Worm (Caenorhabditis elegans) whole organism, young adult: Measurements from ENCODE around the gene ceh-27.

Experiments
- B0019.2 ChIP-seq: fragments of 200-800 bp; sonication (Bioruptor generic); conservative IDR thresholded peaks from 2 replicates; pipeline ENCODE4 v1.3.6; 2022; ENCODE audit warnings: missing genetic modification reagents, missing genetic modification characterization, missing compliant biosample characterization
- B0336.3 ChIP-seq: fragments of 200-800 bp; sonication (Bioruptor generic); IDR thresholded peaks from 2 replicates; pipeline ENCODE4 v1.3.6; 2022; ENCODE audit warnings: missing genetic modification characterization, missing compliant biosample characterization
- C17E4.6 ChIP-seq: fragments of 200-800 bp; sonication (Bioruptor generic); IDR thresholded peaks from 2 replicates; pipeline ENCODE4 v1.3.6; 2022; ENCODE audit warnings: missing genetic modification reagents, missing genetic modification characterization, missing compliant biosample characterization
- F10E7.11 ChIP-seq: sonication (generic microtip); optimal IDR thresholded peaks from 2 replicates; lab custom pipeline; 2017; ENCODE audit warnings: mild to moderate bottlenecking, missing genetic modification characterization, moderate library complexity, missing compliant biosample characterization
- F33H1.4 ChIP-seq: fragments of 200-800 bp; sonication (Bioruptor generic); IDR thresholded peaks from 2 replicates; pipeline ENCODE4 v1.3.6; 2022; ENCODE audit warnings: missing genetic modification reagents, missing genetic modification characterization, missing compliant biosample characterization
- F37B4.10 ChIP-seq: fragments of 200-800 bp; sonication (Bioruptor generic); IDR thresholded peaks from 2 replicates; pipeline ENCODE4 v1.3.6; 2022; ENCODE audit warnings: missing genetic modification characterization, missing compliant biosample characterization
- F57A8.1 ChIP-seq: fragments of 200-800 bp; sonication (Bioruptor generic); optimal IDR thresholded peaks from 2 replicates; lab custom pipeline; 2018; ENCODE audit warnings: mild to moderate bottlenecking, missing genetic modification characterization, moderate library complexity, missing compliant biosample characterization
- K12H6.12 ChIP-seq: fragments of 200-800 bp; sonication (Bioruptor generic); optimal IDR thresholded peaks from 2 replicates; lab custom pipeline; 2018; ENCODE audit warnings: mild to moderate bottlenecking, missing genetic modification characterization, missing compliant biosample characterization
- T07F8.4 ChIP-seq: sonication (generic microtip); optimal IDR thresholded peaks from 2 replicates; lab custom pipeline; 2016; ENCODE audit warnings: mild to moderate bottlenecking, missing genetic modification characterization, moderate library complexity, missing compliant biosample characterization
- Y53G8AR.9 ChIP-seq: fragments of 200-800 bp; sonication (Bioruptor generic); conservative IDR thresholded peaks from 2 replicates; pipeline ENCODE4 v1.3.6; 2022; ENCODE audit warnings: missing genetic modification reagents, missing genetic modification characterization, missing compliant biosample characterization
- Y79H2A.3 ChIP-seq: fragments of 200-800 bp; sonication (Bioruptor generic); conservative IDR thresholded peaks from 2 replicates; pipeline ENCODE4 v1.3.6; 2022; ENCODE audit warnings: missing genetic modification reagents, missing genetic modification characterization, missing compliant biosample characterization
- attf-5 ChIP-seq: fragments of 200-800 bp; sonication (Bioruptor generic); optimal IDR thresholded peaks from 2 replicates; lab custom pipeline; 2018; ENCODE audit warnings: mild to moderate bottlenecking, missing genetic modification characterization, missing compliant biosample characterization
- bed-2 ChIP-seq: fragments of 200-800 bp; sonication (Bioruptor generic); IDR thresholded peaks from 2 replicates; pipeline ENCODE4 v1.3.6; 2022; ENCODE audit warnings: missing genetic modification reagents, missing genetic modification characterization, missing compliant biosample characterization
- cebp-1 ChIP-seq, 2 experiments: fragments of 200-800 bp in 1 of 2; sonication (Bioruptor generic) in 1 of 2; sonication (generic microtip) in 1 of 2; IDR thresholded peaks in 1 of 2; optimal IDR thresholded peaks in 1 of 2; 2 replicates each; pipeline versions ENCODE4 v1.3.6 to Lab custom; 2017 to 2022; ENCODE audit warnings: missing compliant biosample characterization in 2 of 2, missing genetic modification characterization in 2 of 2, mild to moderate bottlenecking in 1 of 2, missing genetic modification reagents in 1 of 2, moderate library complexity in 1 of 2
- cebp-2 ChIP-seq: fragments of 200-800 bp; sonication (Bioruptor generic); IDR thresholded peaks from 2 replicates; pipeline ENCODE4 v1.3.6; 2022; ENCODE audit warnings: missing genetic modification characterization, missing compliant biosample characterization
- ceh-100 ChIP-seq: fragments of 200-800 bp; sonication (Bioruptor generic); IDR thresholded peaks from 2 replicates; pipeline ENCODE4 v1.3.6; 2022; ENCODE audit warnings: missing genetic modification reagents, missing genetic modification characterization, missing compliant biosample characterization
- ceh-79 ChIP-seq: sonication (generic microtip); optimal IDR thresholded peaks from 2 replicates; lab custom pipeline; 2017; ENCODE audit warnings: mild to moderate bottlenecking, missing genetic modification characterization, missing compliant biosample characterization
- ceh-91 ChIP-seq: fragments of 200-800 bp; sonication (Bioruptor generic); IDR thresholded peaks from 2 replicates; pipeline ENCODE4 v1.3.6; 2022; ENCODE audit warnings: missing genetic modification reagents, missing genetic modification characterization, missing compliant biosample characterization
- chd-7 ChIP-seq: sonication (generic microtip); optimal IDR thresholded peaks from 2 replicates; lab custom pipeline; 2016; ENCODE audit warnings: mild to moderate bottlenecking, missing genetic modification characterization, moderate library complexity, missing compliant biosample characterization
- die-1 ChIP-seq: sonication (generic microtip); optimal IDR thresholded peaks from 2 replicates; lab custom pipeline; 2016; ENCODE audit warnings: missing genotype, mild to moderate bottlenecking, missing genetic modification characterization, missing compliant biosample characterization
- dox-1 ChIP-seq: fragments of 200-800 bp; sonication (Bioruptor generic); IDR thresholded peaks from 2 replicates; pipeline ENCODE4 v1.3.6; 2022; ENCODE audit warnings: missing genetic modification reagents, missing genetic modification characterization, missing compliant biosample characterization
- dpff-1 ChIP-seq: sonication (generic microtip); optimal IDR thresholded peaks from 2 replicates; lab custom pipeline; 2017; ENCODE audit warnings: mild to moderate bottlenecking, missing genetic modification characterization, missing compliant biosample characterization
- egl-18 ChIP-seq: fragments of 200-800 bp; sonication (Bioruptor generic); IDR thresholded peaks from 2 replicates; pipeline ENCODE4 v1.3.6; 2022; ENCODE audit warnings: missing genetic modification reagents, missing genetic modification characterization, missing compliant biosample characterization
- egrh-3 ChIP-seq: fragments of 200-800 bp; sonication (Bioruptor generic); IDR thresholded peaks from 2 replicates; pipeline ENCODE4 v1.3.6; 2022; ENCODE audit warnings: missing genetic modification reagents, missing genetic modification characterization, missing compliant biosample characterization
- fkh-3 ChIP-seq: sonication (generic microtip); optimal IDR thresholded peaks from 2 replicates; lab custom pipeline; 2016; ENCODE audit warnings: mild to moderate bottlenecking, missing genetic modification characterization, missing compliant biosample characterization
- him-1 ChIP-seq: sonication (generic microtip); optimal IDR thresholded peaks from 2 replicates; lab custom pipeline; 2016; ENCODE audit warnings: missing genotype, missing genetic modification reagents, missing genetic modification characterization, missing compliant biosample characterization
- hlh-12 ChIP-seq: sonication (generic microtip); optimal IDR thresholded peaks from 2 replicates; lab custom pipeline; 2016; ENCODE audit warnings: missing genetic modification characterization, missing compliant biosample characterization
- hmg-20 ChIP-seq: fragments of 200-800 bp; sonication (Bioruptor generic); IDR thresholded peaks from 2 replicates; pipeline ENCODE4 v1.3.6; 2022; ENCODE audit warnings: missing genetic modification reagents, missing genetic modification characterization, missing compliant biosample characterization
- let-607 ChIP-seq, 2 experiments: fragments of 200-800 bp in 1 of 2; sonication (Bioruptor generic) in 1 of 2; sonication (generic microtip) in 1 of 2; optimal IDR thresholded peaks; 2 replicates each; lab custom pipeline; 2016 to 2018; ENCODE audit warnings: mild to moderate bottlenecking in 2 of 2, missing compliant biosample characterization in 2 of 2, missing genetic modification characterization in 2 of 2, moderate library complexity in 2 of 2, missing genotype in 1 of 2
- lsy-27 ChIP-seq: sonication (generic microtip); optimal IDR thresholded peaks from 2 replicates; lab custom pipeline; 2017; ENCODE audit warnings: missing genetic modification characterization, mild to moderate bottlenecking, missing compliant biosample characterization, antibody characterized with exemption, missing genotype, borderline replicate concordance; ENCODE audit not compliant: insufficient read depth
- mxl-1 ChIP-seq: sonication (generic microtip); optimal IDR thresholded peaks from 2 replicates; lab custom pipeline; 2016; ENCODE audit warnings: missing genetic modification characterization, missing compliant biosample characterization
- nfyb-1 ChIP-seq: fragments of 200-800 bp; sonication (Bioruptor generic); IDR thresholded peaks from 2 replicates; pipeline ENCODE4 v1.3.6; 2022; ENCODE audit warnings: missing genetic modification reagents, missing genetic modification characterization, missing compliant biosample characterization
- nhr-80 ChIP-seq: sonication (generic microtip); optimal IDR thresholded peaks from 2 replicates; lab custom pipeline; 2016; ENCODE audit warnings: missing genetic modification characterization, missing compliant biosample characterization
- nhr-90 ChIP-seq: sonication (generic microtip); optimal IDR thresholded peaks from 2 replicates; lab custom pipeline; 2016; ENCODE audit warnings: missing genotype, mild to moderate bottlenecking, missing genetic modification characterization, missing compliant biosample characterization
- snpc-1.3 ChIP-seq: sonication (generic microtip); optimal IDR thresholded peaks from 2 replicates; lab custom pipeline; 2017; ENCODE audit warnings: missing genetic modification characterization, mild to moderate bottlenecking, missing compliant biosample characterization, antibody characterized with exemption, moderate library complexity, missing genotype, missing genetic modification reagents; ENCODE audit not compliant: insufficient read depth
- tlf-1 ChIP-seq: fragments of 200-800 bp; sonication (Bioruptor generic); optimal IDR thresholded peaks from 2 replicates; lab custom pipeline; 2018; ENCODE audit warnings: mild to moderate bottlenecking, missing genetic modification characterization, missing compliant biosample characterization
- xnd-1 ChIP-seq: sonication (generic microtip); optimal IDR thresholded peaks from 2 replicates; lab custom pipeline; 2016; ENCODE audit warnings: missing genotype, missing genetic modification reagents, missing genetic modification characterization, missing compliant biosample characterization
- zim-3 ChIP-seq: sonication (generic microtip); optimal IDR thresholded peaks from 2 replicates; lab custom pipeline; 2017; ENCODE audit warnings: mild to moderate bottlenecking, missing genetic modification characterization, moderate library complexity, missing compliant biosample characterization
- ztf-3 ChIP-seq: fragments of 200-800 bp; sonication (Bioruptor generic); optimal IDR thresholded peaks from 2 replicates; lab custom pipeline; 2018; ENCODE audit warnings: mild to moderate bottlenecking, missing genetic modification characterization, missing compliant biosample characterization

Gene ceh-27

ce11 chrV:11691553-11691952, 26.7 kb upstream of the ceh-27 start, which contains the start of gene W05E10.1:
TSS of gene W05E10.1 (minus strand) at chrV:11691691.
- no peak for TF ChIP-seq tlf-1 (GFP tag; lab: Kevin White, UChicago)
- TF ChIP-seq lsy-27 (tag; lab: Kevin White, UChicago), result no peak
- TF ChIP-seq nhr-80 (tag; lab: Kevin White, UChicago), result peak; percentile 57
- no peak for TF ChIP-seq bed-2 (GFP tag; lab: Robert Waterston, UW)

DNA sequence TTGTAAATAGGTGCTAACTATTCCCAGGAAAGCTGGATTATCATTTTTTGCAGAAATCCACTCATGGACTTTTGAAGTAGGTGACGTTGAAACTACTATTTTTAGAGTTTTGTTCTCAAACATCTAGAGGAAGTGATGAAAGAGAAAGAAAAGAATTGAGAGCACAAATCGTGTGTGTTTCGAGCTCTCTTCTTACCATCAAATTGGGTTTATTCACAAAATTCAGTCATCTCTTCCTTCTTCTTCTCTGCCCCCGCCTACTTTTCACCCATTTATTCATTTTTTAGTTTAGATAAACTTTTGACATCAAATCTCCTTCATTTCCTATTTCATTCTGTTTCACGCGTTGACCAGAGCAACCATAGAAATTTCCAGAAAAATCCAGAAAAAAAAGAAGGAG, 22.0 kb upstream of the ceh-27 start, which contains the start of gene W05E10.2:
Gene W05E10.2, plus strand, starts transcription at position 301 of the 400 bp plus-strand sequence.
- TF ChIP-seq let-607 (tag; optimal IDR thresholded peaks at IDR 0.05; lab: Kevin White, UChicago), result no peak
- TF ChIP-seq C17E4.6, result no peak
- TF ChIP-seq nfyb-1, result no peak
- TF ChIP-seq fkh-3 (tag; lab: Kevin White, UChicago), result no peak
- TF ChIP-seq xnd-1 (tag; lab: Kevin White, UChicago), result no peak
- TF ChIP-seq Y79H2A.3, result no peak
- TF ChIP-seq F37B4.10 (GFP tag; lab: Robert Waterston, UW), result no peak
- no peak for TF ChIP-seq him-1 (tag; lab: Kevin White, UChicago)
- TF ChIP-seq tlf-1 (GFP tag; lab: Kevin White, UChicago), result no peak
- no peak for TF ChIP-seq mxl-1
- TF ChIP-seq egrh-3 (GFP tag; lab: Robert Waterston, UW), result no peak
- no peak for TF ChIP-seq B0336.3 (GFP tag; lab: Robert Waterston, UW)
- TF ChIP-seq F10E7.11 (tag; lab: Kevin White, UChicago), result no peak
- TF ChIP-seq ceh-100 (GFP tag; lab: Robert Waterston, UW), result no peak
- TF ChIP-seq F57A8.1 (GFP tag; lab: Kevin White, UChicago), result no peak
- no peak for TF ChIP-seq B0019.2 (GFP tag; lab: Robert Waterston, UW)
- no peak for TF ChIP-seq attf-5 (GFP tag; lab: Kevin White, UChicago)
- no peak for TF ChIP-seq cebp-1 (GFP tag; IDR thresholded peaks at IDR 0.05; lab: Robert Waterston, UW)
- no peak for TF ChIP-seq cebp-1 (tag; optimal IDR thresholded peaks at IDR 0.05; lab: Kevin White, UChicago)
- TF ChIP-seq, all 124 proteins: peak for 0

- TF ChIP-seq cebp-1 (GFP tag; IDR thresholded peaks at IDR 0.05; lab: Robert Waterston, UW) (no peak), cebp-1 (tag; optimal IDR thresholded peaks at IDR 0.05; lab: Kevin White, UChicago) (peak; percentile 8), T07F8.4 (tag; lab: Kevin White, UChicago) (no peak)
Observed at ce11 chrV:11682858-11683257, 18.0 kb upstream of the ceh-27 start.

ce11 chrV:11680519-11681203, 15.8 kb upstream of the ceh-27 start:
- TF ChIP-seq hlh-12 (no peak), chd-7 (no peak), K12H6.12 (tag; lab: Kevin White, UChicago) (no peak), egl-18 (GFP tag; lab: Robert Waterston, UW) (no peak), ceh-91 (no peak), dox-1 (no peak)

DNA sequence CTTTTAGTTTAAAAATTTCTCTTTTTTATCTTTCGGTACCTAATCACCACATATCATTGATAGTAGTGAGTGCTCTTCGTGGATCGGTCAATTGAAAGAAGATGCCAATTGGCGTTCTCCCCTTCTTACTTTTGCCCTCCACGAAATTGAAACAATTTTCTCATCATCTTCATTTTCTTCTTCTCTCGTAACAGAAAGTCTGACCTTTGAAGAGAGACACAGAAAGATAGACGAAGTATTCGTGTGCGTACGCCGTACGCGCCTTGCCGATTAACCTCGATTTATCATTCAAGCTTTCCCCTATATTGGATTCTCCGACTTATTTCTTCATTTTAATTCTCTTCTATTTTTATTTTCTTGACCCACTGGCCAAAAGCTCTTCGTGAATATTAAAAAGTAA, 12.6 kb upstream of the ceh-27 start:
- TF ChIP-seq cebp-2 (GFP tag; lab: Robert Waterston, UW) (no peak), die-1 (tag; lab: Kevin White, UChicago) (no peak), ztf-3 (GFP tag; lab: Kevin White, UChicago) (no peak), nhr-90 (tag; lab: Kevin White, UChicago) (no peak), zim-3 (tag; lab: Kevin White, UChicago) (no peak), Y53G8AR.9 (GFP tag; lab: Robert Waterston, UW) (no peak), F33H1.4 (GFP tag; lab: Robert Waterston, UW) (no peak), B0019.2 (GFP tag; lab: Robert Waterston, UW) (no peak), hmg-20 (GFP tag; lab: Robert Waterston, UW) (no peak), dpff-1 (tag; lab: Kevin White, UChicago) (no peak), ceh-79 (no peak), snpc-1.3 (tag; lab: Kevin White, UChicago) (no peak)
- TF ChIP-seq, all 124 proteins: peak for 0
